Fruit fly (Drosophila melanogaster) whole organism, embryonic: ENCODE data around the gene Hmbs.
A peak's percentile ranks its signal among the peaks of the same experiment; 100 is the strongest.

Experiments
- Atf3 ChIP-seq: fragments of 200-800 bp; sonication (Bioruptor generic); optimal IDR thresholded peaks from 3 replicates; lab custom pipeline; 2016; ENCODE audit warnings: missing biosample characterization, missing genetic modification characterization
- CG10147 ChIP-seq: fragments of 200-800 bp; sonication (Bioruptor generic); optimal IDR thresholded peaks from 2 replicates; lab custom pipeline; 2019; ENCODE audit warnings: missing biosample characterization, mild to moderate bottlenecking, missing genetic modification characterization, moderate library complexity
- CG10462 ChIP-seq: fragments of 200-800 bp; sonication (Bioruptor generic); optimal IDR thresholded peaks from 2 replicates; lab custom pipeline; 2016; ENCODE audit warnings: missing biosample characterization, missing genetic modification characterization
- CG11093 ChIP-seq: fragments of 200-800 bp; sonication (Bioruptor generic); IDR thresholded peaks from 3 replicates; pipeline ENCODE4 v1.3.6; 2022; ENCODE audit warnings: missing biosample characterization, missing genetic modification characterization
- CG17328 ChIP-seq: fragments of 200-800 bp; sonication (Bioruptor generic); IDR thresholded peaks from 2 replicates; pipeline ENCODE4 v1.3.6; 2022; ENCODE audit warnings: missing biosample characterization, missing genetic modification characterization
- CG17385 ChIP-seq: fragments of 200-800 bp; sonication (Bioruptor generic); optimal IDR thresholded peaks from 3 replicates; lab custom pipeline; 2018; ENCODE audit warnings: missing biosample characterization, mild to moderate bottlenecking, missing genetic modification characterization
- CG17568 ChIP-seq: fragments of 200-800 bp; sonication (Bioruptor generic); optimal IDR thresholded peaks from 2 replicates; lab custom pipeline; 2018; ENCODE audit warnings: missing biosample characterization, mild to moderate bottlenecking, missing genetic modification characterization, moderate library complexity
- CG17912 ChIP-seq: fragments of 200-800 bp; sonication (Bioruptor generic); optimal IDR thresholded peaks from 2 replicates; lab custom pipeline; 2018; ENCODE audit warnings: missing biosample characterization, mild to moderate bottlenecking, missing genetic modification characterization
- CG2678 ChIP-seq: fragments of 200-800 bp; sonication (Bioruptor generic); optimal IDR thresholded peaks from 3 replicates; lab custom pipeline; 2019; ENCODE audit warnings: missing biosample characterization, mild to moderate bottlenecking, missing genetic modification characterization, moderate library complexity
- CG3995 ChIP-seq: fragments of 200-800 bp; sonication (Bioruptor generic); optimal IDR thresholded peaks from 3 replicates; lab custom pipeline; 2016; ENCODE audit warnings: missing biosample characterization, missing genetic modification characterization
- CG5953 ChIP-seq: fragments of 200-800 bp; sonication (Bioruptor generic); IDR thresholded peaks from 2 replicates; pipeline ENCODE4 v1.3.6; 2022; ENCODE audit warnings: missing biosample characterization, missing genetic modification characterization
- CG6689 ChIP-seq: fragments of 200-800 bp; sonication (Bioruptor generic); IDR thresholded peaks from 2 replicates; pipeline ENCODE4 v1.3.6; 2022; ENCODE audit warnings: missing biosample characterization, missing genetic modification characterization
- CG7271 ChIP-seq: fragments of 200-800 bp; sonication (Bioruptor generic); optimal IDR thresholded peaks from 2 replicates; lab custom pipeline; 2018; ENCODE audit warnings: missing biosample characterization, mild to moderate bottlenecking, missing genetic modification characterization, moderate library complexity
- CG8281 ChIP-seq: fragments of 200-800 bp; sonication (Bioruptor generic); optimal IDR thresholded peaks from 2 replicates; lab custom pipeline; 2018; ENCODE audit warnings: missing biosample characterization, mild to moderate bottlenecking, missing genetic modification characterization, moderate library complexity
- CG8359 ChIP-seq: fragments of 200-800 bp; sonication (Bioruptor generic); optimal IDR thresholded peaks from 2 replicates; lab custom pipeline; 2017; ENCODE audit warnings: missing biosample characterization, mild to moderate bottlenecking, missing genetic modification characterization, borderline replicate concordance
- CG8765 ChIP-seq: fragments of 200-800 bp; sonication (Bioruptor generic); IDR thresholded peaks from 2 replicates; pipeline ENCODE4 v1.3.6; 2022; ENCODE audit warnings: missing biosample characterization, missing genetic modification characterization
- CG9215 ChIP-seq: fragments of 200-800 bp; sonication (Bioruptor generic); IDR thresholded peaks from 2 replicates; pipeline ENCODE4 v1.3.6; 2022; ENCODE audit warnings: missing biosample characterization, missing genetic modification characterization
- CG9876 ChIP-seq: fragments of 200-800 bp; sonication (Bioruptor generic); optimal IDR thresholded peaks from 2 replicates; lab custom pipeline; 2016; ENCODE audit warnings: missing biosample characterization, missing genetic modification characterization
- D ChIP-seq, 2 experiments: fragments of 200-800 bp in 1 of 2; fragments of >200 bp in 1 of 2; sonication (Bioruptor generic) in 1 of 2; optimal IDR thresholded peaks; 2 replicates in 1 of 2; 3 replicates in 1 of 2; lab custom pipeline; 2017; ENCODE audit warnings: mild to moderate bottlenecking in 1 of 2, missing biosample characterization in 1 of 2, missing genetic modification characterization in 1 of 2, missing genetic modification reagents in 1 of 2
- Dip3 ChIP-seq: fragments of 200-800 bp; sonication (Bioruptor generic); optimal IDR thresholded peaks from 3 replicates; lab custom pipeline; 2016; ENCODE audit warnings: missing biosample characterization, missing genetic modification characterization
- Ets65A ChIP-seq: fragments of 200-800 bp; sonication (Bioruptor generic); peaks from one replicate; lab custom pipeline; 2016; ENCODE audit warnings: missing biosample characterization, missing genetic modification characterization
- Fer2 ChIP-seq: fragments of 200-800 bp; sonication (Bioruptor generic); optimal IDR thresholded peaks from 2 replicates; lab custom pipeline; 2018; ENCODE audit warnings: missing biosample characterization, mild to moderate bottlenecking, missing genetic modification characterization, moderate library complexity
- Hr39 ChIP-seq: fragments of >200 bp; optimal IDR thresholded peaks from 2 replicates; lab custom pipeline; 2017
- MBD-R2 ChIP-seq: fragments of 200-800 bp; sonication (Bioruptor generic); IDR thresholded peaks from 2 replicates; pipeline ENCODE4 v1.3.6; 2022; ENCODE audit warnings: missing biosample characterization, missing genetic modification characterization
- MTF-1 ChIP-seq: fragments of 200-800 bp; sonication (Bioruptor generic); optimal IDR thresholded peaks from 2 replicates; lab custom pipeline; 2018; ENCODE audit warnings: missing biosample characterization, mild to moderate bottlenecking, missing genetic modification characterization, borderline replicate concordance
- Nf-YC ChIP-seq: fragments of 200-800 bp; optimal IDR thresholded peaks from 3 replicates; lab custom pipeline; 2019; ENCODE audit warnings: missing biosample characterization, mild to moderate bottlenecking, missing genetic modification characterization, moderate library complexity
- Oli ChIP-seq: fragments of 200-800 bp; sonication (Bioruptor generic); optimal IDR thresholded peaks from 2 replicates; lab custom pipeline; 2018; ENCODE audit warnings: missing biosample characterization, mild to moderate bottlenecking, missing genetic modification characterization, moderate library complexity
- Optix ChIP-seq: fragments of 200-800 bp; sonication (Bioruptor generic); IDR thresholded peaks from 3 replicates; pipeline ENCODE4 v1.3.6; 2022; ENCODE audit warnings: missing biosample characterization, missing genetic modification characterization
- cato ChIP-seq: fragments of 200-800 bp; sonication (Bioruptor generic); optimal IDR thresholded peaks from 2 replicates; lab custom pipeline; 2016; ENCODE audit warnings: missing biosample characterization, missing genetic modification characterization, borderline replicate concordance
- caup ChIP-seq: fragments of 200-800 bp; sonication (Bioruptor generic); optimal IDR thresholded peaks from 3 replicates; lab custom pipeline; 2017; ENCODE audit warnings: missing biosample characterization, mild to moderate bottlenecking, missing genetic modification characterization, moderate library complexity; ENCODE audit not compliant: severe bottlenecking
- chm ChIP-seq: fragments of 200-800 bp; sonication (Bioruptor generic); IDR thresholded peaks from 2 replicates; pipeline ENCODE4 v1.3.6; 2022; ENCODE audit warnings: missing biosample characterization, missing genetic modification characterization
- ci ChIP-seq: fragments of 200-800 bp; sonication (Bioruptor generic); IDR thresholded peaks from 3 replicates; pipeline ENCODE4 v1.3.6; 2022; ENCODE audit warnings: missing biosample characterization, missing genetic modification characterization
- dmrt11E ChIP-seq: fragments of 200-800 bp; sonication (Bioruptor generic); optimal IDR thresholded peaks from 3 replicates; lab custom pipeline; 2018; ENCODE audit warnings: missing biosample characterization, mild to moderate bottlenecking, missing genetic modification characterization, moderate library complexity
- ems ChIP-seq: fragments of 200-800 bp; sonication (Bioruptor generic); optimal IDR thresholded peaks from 3 replicates; lab custom pipeline; 2016; ENCODE audit warnings: missing biosample characterization, missing genetic modification characterization
- fd64A ChIP-seq: fragments of 200-800 bp; sonication (Bioruptor generic); optimal IDR thresholded peaks from 3 replicates; lab custom pipeline; 2018; ENCODE audit warnings: missing biosample characterization, mild to moderate bottlenecking, missing genetic modification characterization
- ftz-f1 ChIP-seq: fragments of 200-800 bp; sonication (Bioruptor generic); optimal IDR thresholded peaks from 2 replicates; lab custom pipeline; 2016; ENCODE audit warnings: missing biosample characterization, missing genetic modification characterization
- fu2 ChIP-seq: fragments of 200-800 bp; sonication (Bioruptor generic); optimal IDR thresholded peaks from 2 replicates; lab custom pipeline; 2016; ENCODE audit warnings: missing biosample characterization, missing genetic modification characterization
- grn ChIP-seq: fragments of 200-800 bp; sonication (Bioruptor generic); optimal IDR thresholded peaks from 3 replicates; lab custom pipeline; 2017; ENCODE audit warnings: missing biosample characterization, missing genetic modification characterization
- inv ChIP-seq: fragments of 200-800 bp; sonication (Bioruptor generic); IDR thresholded peaks from 2 replicates; pipeline ENCODE4 v1.3.6; 2022; ENCODE audit warnings: missing biosample characterization, missing genetic modification characterization; ENCODE audit not compliant: partially characterized antibody
- kay ChIP-seq: fragments of 200-800 bp; sonication (Bioruptor generic); optimal IDR thresholded peaks from 2 replicates; lab custom pipeline; 2016; ENCODE audit warnings: missing biosample characterization, missing genetic modification characterization
- lov ChIP-seq, 2 experiments: fragments of 200-800 bp in 1 of 2; fragments of >200 bp in 1 of 2; sonication (Bioruptor generic) in 1 of 2; IDR thresholded peaks in 1 of 2; optimal IDR thresholded peaks in 1 of 2; 2 replicates in 1 of 2; 3 replicates in 1 of 2; pipeline versions ENCODE4 v1.3.6 to Lab custom; 2017 to 2022; ENCODE audit warnings: missing biosample characterization in 1 of 2, missing genetic modification characterization in 1 of 2
- pros ChIP-seq: fragments of 200-800 bp; sonication (Bioruptor generic); optimal IDR thresholded peaks from 3 replicates; lab custom pipeline; 2019; ENCODE audit warnings: missing biosample characterization, mild to moderate bottlenecking, missing genetic modification characterization, moderate library complexity
- sens ChIP-seq: fragments of 200-800 bp; sonication (Bioruptor generic); peaks from one replicate; lab custom pipeline; 2016; ENCODE audit warnings: missing biosample characterization, missing genetic modification characterization
- tgo ChIP-seq: fragments of 200-800 bp; sonication (Bioruptor generic); IDR thresholded peaks from 3 replicates; pipeline ENCODE4 v1.3.6; 2022; ENCODE audit warnings: missing biosample characterization, missing genetic modification characterization
- tin ChIP-seq: fragments of 200-800 bp; sonication (Bioruptor generic); optimal IDR thresholded peaks from 3 replicates; lab custom pipeline; 2016; ENCODE audit warnings: missing biosample characterization, missing genetic modification characterization
- trem ChIP-seq: fragments of 200-800 bp; optimal IDR thresholded peaks from 3 replicates; lab custom pipeline; 2019; ENCODE audit warnings: missing biosample characterization, mild to moderate bottlenecking, missing genetic modification characterization, moderate library complexity
- ttk ChIP-seq: fragments of 200-800 bp; sonication (Bioruptor generic); IDR thresholded peaks from 2 replicates; pipeline ENCODE4 v2.1.2; 2022; ENCODE audit warnings: missing biosample characterization, missing genetic modification characterization
- unc-4 ChIP-seq: fragments of 200-800 bp; sonication (Bioruptor generic); IDR thresholded peaks from 2 replicates; pipeline ENCODE4 v1.3.6; 2022; ENCODE audit warnings: missing biosample characterization, missing genetic modification characterization; ENCODE audit not compliant: partially characterized antibody

The Hmbs gene

dm6 chr3L:1335989-1336961 lies 1.6 kb downstream of the Hmbs start (continued):
- TF ChIP-seq Fer2 (tag; lab: Kevin White, UChicago) (no peak), ttk (GFP tag; lab: Robert Waterston, UW) (no peak), CG5953 (no peak), CG3995 (GFP tag; lab: Kevin White, UChicago) (peak; percentile 12), kay (no peak), CG17568 (GFP tag; lab: Kevin White, UChicago) (no peak), cato (GFP tag; lab: Kevin White, UChicago) (no peak), MBD-R2 (peak; percentile 36; the same call in 1 of the 2 replicates), fu2 (GFP tag; lab: Kevin White, UChicago) (no peak), Oli (tag; lab: Kevin White, UChicago) (no peak), caup (GFP tag; lab: Kevin White, UChicago) (no peak), fd64A (GFP tag; lab: Kevin White, UChicago) (no peak), CG6689 (GFP tag; lab: Robert Waterston, UW) (no peak), grn (GFP tag; lab: Kevin White, UChicago) (peak; percentile 93), CG7271 (tag; lab: Kevin White, UChicago) (no peak), CG8359 (no peak), Dip3 (GFP tag; lab: Kevin White, UChicago) (no peak), CG8281 (tag; lab: Kevin White, UChicago) (no peak), chm (GFP tag; lab: Robert Waterston, UW) (no peak), ems (no peak), Optix (GFP tag; lab: Robert Waterston, UW) (no peak), D (optimal IDR thresholded peaks at IDR 0.05; lab: Kevin White, UChicago) (no peak), D (GFP tag; optimal IDR thresholded peaks at IDR 0.05; lab: Kevin White, UChicago) (no peak), MTF-1 (GFP tag; lab: Kevin White, UChicago) (no peak), Nf-YC (no peak), CG11093 (no peak), CG10462 (GFP tag; lab: Kevin White, UChicago) (no peak), CG17328 (GFP tag; lab: Robert Waterston, UW) (no peak), pros (GFP tag; lab: Kevin White, UChicago) (no peak), CG17385 (GFP tag; lab: Kevin White, UChicago) (no peak), dmrt11E (no peak), CG9215 (GFP tag; lab: Robert Waterston, UW) (no peak), unc-4 (GFP tag; lab: Robert Waterston, UW) (no peak), tgo (GFP tag; lab: Robert Waterston, UW) (no peak), Atf3 (GFP tag; lab: Kevin White, UChicago) (no peak), ftz-f1 (GFP tag; lab: Kevin White, UChicago) (no peak), sens (peak; percentile 35), CG8765 (no peak), tin (GFP tag; lab: Kevin White, UChicago) (no peak), lov (optimal IDR thresholded peaks at IDR 0.05; lab: Kevin White, UChicago) (no peak), lov (GFP tag; IDR thresholded peaks at IDR 0.05; lab: Robert Waterston, UW) (no peak), Hr39 (lab: Kevin White, UChicago) (no peak), inv (GFP tag; lab: Robert Waterston, UW) (no peak), ci (GFP tag; lab: Robert Waterston, UW) (0 out of 3 replicates have a peak, but pooled peaks have one; percentile 37), Ets65A (peak; percentile 77), CG17912 (GFP tag; lab: Kevin White, UChicago) (no peak), trem (tag; lab: Kevin White, UChicago) (no peak), CG10147 (no peak), CG9876 (GFP tag; lab: Kevin White, UChicago) (no peak), CG2678 (tag; lab: Kevin White, UChicago) (no peak)
